Worm (Caenorhabditis elegans) whole organism, late embryonic: ENCODE results near the gene C17F4.2.

ENCODE experiments used
- F13H6.1 ChIP-seq: sonication (generic microtip); optimal IDR thresholded peaks from 2 replicates; lab custom pipeline; 2016; ENCODE audit warnings: missing genetic modification characterization, missing compliant biosample characterization
- K09A11.1 ChIP-seq: sonication (generic microtip); optimal IDR thresholded peaks from 2 replicates; lab custom pipeline; 2017; ENCODE audit warnings: antibody characterized with exemption, mild to moderate bottlenecking, missing genetic modification characterization, missing compliant biosample characterization; ENCODE audit not compliant: insufficient read depth
- ceh-18 ChIP-seq: sonication (generic microtip); optimal IDR thresholded peaks from 2 replicates; lab custom pipeline; 2016; ENCODE audit warnings: missing genetic modification characterization, missing compliant biosample characterization
- dmd-4 ChIP-seq: sonication (generic microtip); optimal IDR thresholded peaks from 2 replicates; lab custom pipeline; 2016; ENCODE audit warnings: borderline replicate concordance, missing genetic modification characterization, missing compliant biosample characterization
- elt-4 ChIP-seq: sonication (generic microtip); optimal IDR thresholded peaks from 2 replicates; lab custom pipeline; 2016; ENCODE audit warnings: missing genetic modification characterization, missing compliant biosample characterization
- fax-1 ChIP-seq: sonication (generic microtip); optimal IDR thresholded peaks from 2 replicates; lab custom pipeline; 2016; ENCODE audit warnings: missing genotype, missing genetic modification characterization, missing compliant biosample characterization
- lin-11 ChIP-seq: fragments of 200-800 bp; sonication (Bioruptor generic); optimal IDR thresholded peaks from 2 replicates; lab custom pipeline; 2018; ENCODE audit warnings: mild to moderate bottlenecking, missing genetic modification characterization, missing compliant biosample characterization
- nhr-232 ChIP-seq: sonication (generic microtip); optimal IDR thresholded peaks from 2 replicates; lab custom pipeline; 2016; ENCODE audit warnings: missing genetic modification characterization, missing compliant biosample characterization
- pha-4 ChIP-seq: fragments of 150-350 bp; optimal IDR thresholded peaks from 2 replicates; lab custom pipeline; 2018; ENCODE audit warnings: missing biosample characterization, missing genetic modification reagents, missing genetic modification characterization
- tbx-2 ChIP-seq: sonication (generic microtip); optimal IDR thresholded peaks from 2 replicates; lab custom pipeline; 2016; ENCODE audit warnings: missing genetic modification characterization, missing compliant biosample characterization
- ttx-3 ChIP-seq: sonication (generic microtip); optimal IDR thresholded peaks from 2 replicates; lab custom pipeline; 2016; ENCODE audit warnings: missing genetic modification reagents, missing genetic modification characterization, missing compliant biosample characterization
- ztf-16 ChIP-seq: sonication (generic microtip); optimal IDR thresholded peaks from 2 replicates; lab custom pipeline; 2017; ENCODE audit warnings: missing genetic modification characterization, missing compliant biosample characterization

- TF ChIP-seq F13H6.1 (no peak), pha-4 (tag; lab: Kevin White, UChicago) (no peak), ztf-16 (tag; lab: Kevin White, UChicago) (no peak), dmd-4 (tag; lab: Kevin White, UChicago) (no peak), lin-11 (no peak), tbx-2 (no peak), nhr-232 (tag; lab: Kevin White, UChicago) (no peak), K09A11.1 (no peak), ttx-3 (tag; lab: Kevin White, UChicago) (no peak), elt-4 (tag; lab: Kevin White, UChicago) (no peak), ceh-18 (tag; lab: Kevin White, UChicago) (no peak), fax-1 (tag; lab: Kevin White, UChicago) (no peak)
Measured at ce11 chrII:3259254-3259653, 10.8 kb downstream of the C17F4.2 start, which contains the start of gene gcy-19.
